Fruit fly (Drosophila melanogaster): ENCODE measurements around the gene CG46320.

Gene CG46320

dm6 chr3L:5789663-5790062 lies 125.7 kb downstream of the CG46320 start:
- TF ChIP-seq Myc (optimal IDR thresholded peaks at IDR 0.05) (no peak), insv (optimal IDR thresholded peaks at IDR 0.05) (no peak), Sin3A (optimal IDR thresholded peaks at IDR 0.05) (no peak), h (optimal IDR thresholded peaks at IDR 0.05) (no peak), psq (optimal IDR thresholded peaks at IDR 0.05) (no peak), ttk (optimal IDR thresholded peaks at IDR 0.05) (no peak)

dm6 chr3L:5793967-5794366 lies 130.0 kb downstream of the CG46320 start, which contains the start of gene Bre1:
TSS of gene Bre1 (minus strand) at chr3L:5794192.
- TF ChIP-seq psq (optimal IDR thresholded peaks at IDR 0.05) (no peak), Sin3A (optimal IDR thresholded peaks at IDR 0.05) (no peak), insv (optimal IDR thresholded peaks at IDR 0.05) (no peak), h (optimal IDR thresholded peaks at IDR 0.05) (no peak), Myc (optimal IDR thresholded peaks at IDR 0.05) (no peak)

dm6 chr3L:5796493-5796998 lies 132.6 kb downstream of the CG46320 start, which contains the start of gene Tektin-C:
TSS of gene Tektin-C (minus strand) at chr3L:5796543.
- TF ChIP-seq Myc (optimal IDR thresholded peaks at IDR 0.05) (no peak), psq (optimal IDR thresholded peaks at IDR 0.05) (no peak), insv (optimal IDR thresholded peaks at IDR 0.05) (no peak), Sin3A (optimal IDR thresholded peaks at IDR 0.05) (no peak), ttk (optimal IDR thresholded peaks at IDR 0.05) (no peak), h (optimal IDR thresholded peaks at IDR 0.05) (no peak)

dm6 chr3L:5797274-5797673 lies 133.4 kb downstream of the CG46320 start:
- no peak for TF ChIP-seq insv (optimal IDR thresholded peaks at IDR 0.05)
- no peak for TF ChIP-seq psq (optimal IDR thresholded peaks at IDR 0.05)
- TF ChIP-seq ttk (optimal IDR thresholded peaks at IDR 0.05) = no peak
- no peak for TF ChIP-seq h (optimal IDR thresholded peaks at IDR 0.05)
- TF ChIP-seq Sin3A (optimal IDR thresholded peaks at IDR 0.05) = no peak
- TF ChIP-seq Myc (optimal IDR thresholded peaks at IDR 0.05) = no peak
